Fruit fly (Drosophila melanogaster) whole organism, embryonic: Measurements from ENCODE around the gene CG31493.

Experiments used
- ATbp ChIP-seq: fragments of 200-800 bp; sonication (Bioruptor generic); optimal IDR thresholded peaks from 2 replicates; lab custom pipeline; 2017; ENCODE audit warnings: missing biosample characterization, mild to moderate bottlenecking, missing genetic modification characterization, missing genetic modification reagents
- Aef1 ChIP-seq: fragments of 200-800 bp; sonication (Bioruptor generic); IDR thresholded peaks from 3 replicates; pipeline ENCODE4 v1.3.6; 2022; ENCODE audit warnings: missing biosample characterization, missing genetic modification characterization
- CG12155 ChIP-seq: fragments of 200-800 bp; sonication (Bioruptor generic); optimal IDR thresholded peaks from 3 replicates; lab custom pipeline; 2016; ENCODE audit warnings: missing biosample characterization, missing genetic modification characterization
- CG12744 ChIP-seq: fragments of 200-800 bp; sonication (Bioruptor generic); optimal IDR thresholded peaks from 2 replicates; lab custom pipeline; 2016; ENCODE audit warnings: missing biosample characterization, missing genetic modification characterization
- CG14014 ChIP-seq: fragments of 200-800 bp; sonication (Bioruptor generic); IDR thresholded peaks from 2 replicates; pipeline ENCODE4 v1.3.6; 2022; ENCODE audit warnings: missing biosample characterization, missing genetic modification characterization
- CG31388 ChIP-seq: fragments of 200-800 bp; sonication (Bioruptor generic); optimal IDR thresholded peaks from 2 replicates; lab custom pipeline; 2016; ENCODE audit warnings: missing biosample characterization, missing genetic modification characterization
- CG4282 ChIP-seq: fragments of 200-800 bp; sonication (Bioruptor generic); optimal IDR thresholded peaks from 2 replicates; lab custom pipeline; 2016; ENCODE audit warnings: missing biosample characterization, missing genetic modification characterization
- CG4404 ChIP-seq: fragments of 200-800 bp; sonication (Bioruptor generic); IDR thresholded peaks from 2 replicates; pipeline ENCODE4 v1.3.6; 2022; ENCODE audit warnings: missing biosample characterization, missing genetic modification characterization
- CG4730 ChIP-seq: fragments of 200-800 bp; sonication (Bioruptor generic); IDR thresholded peaks from 2 replicates; pipeline ENCODE4 v1.3.6; 2022; ENCODE audit warnings: missing biosample characterization, missing genetic modification characterization
- CG8388 ChIP-seq: fragments of 200-800 bp; sonication (Bioruptor generic); optimal IDR thresholded peaks from 2 replicates; lab custom pipeline; 2019; ENCODE audit warnings: missing biosample characterization, mild to moderate bottlenecking, missing genetic modification characterization, moderate library complexity
- CG9797 ChIP-seq: fragments of 200-800 bp; sonication (Bioruptor generic); optimal IDR thresholded peaks from 3 replicates; lab custom pipeline; 2018; ENCODE audit warnings: missing biosample characterization, mild to moderate bottlenecking, missing genetic modification characterization
- CrebB ChIP-seq: fragments of 200-800 bp; sonication (Bioruptor generic); optimal IDR thresholded peaks from 3 replicates; lab custom pipeline; 2018; ENCODE audit warnings: missing biosample characterization, mild to moderate bottlenecking, missing genetic modification characterization
- D ChIP-seq, 2 experiments: fragments of 200-800 bp in 1 of 2; fragments of >200 bp in 1 of 2; sonication (Bioruptor generic) in 1 of 2; optimal IDR thresholded peaks; 2 replicates in 1 of 2; 3 replicates in 1 of 2; lab custom pipeline; 2017; ENCODE audit warnings: mild to moderate bottlenecking in 1 of 2, missing biosample characterization in 1 of 2, missing genetic modification characterization in 1 of 2, missing genetic modification reagents in 1 of 2
- Dek ChIP-seq: fragments of 200-800 bp; sonication (Bioruptor generic); optimal IDR thresholded peaks from 3 replicates; lab custom pipeline; 2019; ENCODE audit warnings: missing biosample characterization, mild to moderate bottlenecking, missing genetic modification characterization, moderate library complexity
- Dref ChIP-seq: fragments of 200-800 bp; sonication (Bioruptor generic); IDR thresholded peaks from 2 replicates; pipeline ENCODE4 v1.3.6; 2022; ENCODE audit warnings: missing biosample characterization, missing genetic modification characterization
- E2f2 ChIP-seq: fragments of 200-800 bp; sonication (Bioruptor generic); IDR thresholded peaks from 2 replicates; pipeline ENCODE4 v1.3.6; 2022; ENCODE audit warnings: missing biosample characterization, missing genetic modification characterization
- Fer2 ChIP-seq: fragments of 200-800 bp; sonication (Bioruptor generic); optimal IDR thresholded peaks from 2 replicates; lab custom pipeline; 2018; ENCODE audit warnings: missing biosample characterization, mild to moderate bottlenecking, missing genetic modification characterization, moderate library complexity
- H2.0 ChIP-seq: fragments of 200-800 bp; sonication (Bioruptor generic); IDR thresholded peaks from 2 replicates; pipeline ENCODE4 v1.3.6; 2022; ENCODE audit warnings: missing biosample characterization, missing genetic modification characterization
- Lpt ChIP-seq: fragments of >200 bp; optimal IDR thresholded peaks from 2 replicates; lab custom pipeline; 2018; ENCODE audit warnings: missing biosample characterization, missing genetic modification characterization
- Optix ChIP-seq: fragments of 200-800 bp; sonication (Bioruptor generic); IDR thresholded peaks from 3 replicates; pipeline ENCODE4 v1.3.6; 2022; ENCODE audit warnings: missing biosample characterization, missing genetic modification characterization
- Rx ChIP-seq: fragments of 200-800 bp; sonication (Bioruptor generic); IDR thresholded peaks from 2 replicates; pipeline ENCODE4 v1.3.6; 2022; ENCODE audit warnings: missing biosample characterization, missing genetic modification characterization
- ac ChIP-seq: fragments of 200-800 bp; sonication (Bioruptor generic); optimal IDR thresholded peaks from 3 replicates; lab custom pipeline; 2017; ENCODE audit warnings: missing biosample characterization, mild to moderate bottlenecking, missing genetic modification characterization
- ase ChIP-seq: fragments of 200-800 bp; sonication (Bioruptor generic); IDR thresholded peaks from 3 replicates; pipeline ENCODE4 v1.3.6; 2022; ENCODE audit warnings: missing biosample characterization, missing genetic modification characterization
- chinmo ChIP-seq: fragments of 200-800 bp; sonication (Bioruptor generic); IDR thresholded peaks from 4 replicates; pipeline ENCODE4 v1.3.6; 2022; ENCODE audit warnings: missing biosample characterization, missing genetic modification characterization; ENCODE audit not compliant: partially characterized antibody
- chn ChIP-seq: fragments of 200-800 bp; sonication (Bioruptor generic); optimal IDR thresholded peaks from 2 replicates; lab custom pipeline; 2016; ENCODE audit warnings: missing biosample characterization, missing genetic modification characterization
- ci ChIP-seq: fragments of 200-800 bp; sonication (Bioruptor generic); IDR thresholded peaks from 3 replicates; pipeline ENCODE4 v1.3.6; 2022; ENCODE audit warnings: missing biosample characterization, missing genetic modification characterization
- dmrt99B ChIP-seq: fragments of 200-800 bp; sonication (Bioruptor generic); optimal IDR thresholded peaks from 2 replicates; lab custom pipeline; 2018; ENCODE audit warnings: missing biosample characterization, mild to moderate bottlenecking, missing genetic modification characterization, moderate library complexity
- en ChIP-seq: fragments of 200-800 bp; sonication (Bioruptor generic); optimal IDR thresholded peaks from 2 replicates; lab custom pipeline; 2016; ENCODE audit warnings: missing biosample characterization, missing genetic modification characterization
- gem ChIP-seq: fragments of 200-800 bp; sonication (Bioruptor generic); optimal IDR thresholded peaks from 2 replicates; lab custom pipeline; 2019; ENCODE audit warnings: missing biosample characterization, mild to moderate bottlenecking, missing genetic modification characterization, moderate library complexity
- grn ChIP-seq: fragments of 200-800 bp; sonication (Bioruptor generic); optimal IDR thresholded peaks from 3 replicates; lab custom pipeline; 2017; ENCODE audit warnings: missing biosample characterization, missing genetic modification characterization
- gsb ChIP-seq: fragments of 200-800 bp; sonication (Bioruptor generic); IDR thresholded peaks from 2 replicates; pipeline ENCODE4 v1.3.6; 2022; ENCODE audit warnings: missing biosample characterization, missing genetic modification characterization
- ham ChIP-seq: fragments of 200-800 bp; sonication (Bioruptor generic); IDR thresholded peaks from 2 replicates; pipeline ENCODE4 v1.3.6; 2022; ENCODE audit warnings: missing biosample characterization, missing genetic modification characterization
- jing ChIP-seq: fragments of 200-800 bp; sonication (Bioruptor generic); optimal IDR thresholded peaks from 2 replicates; lab custom pipeline; 2018; ENCODE audit warnings: missing biosample characterization, mild to moderate bottlenecking, missing genetic modification characterization
- knrl ChIP-seq: fragments of 200-800 bp; sonication (Bioruptor generic); IDR thresholded peaks from 3 replicates; pipeline ENCODE4 v1.3.6; 2022; ENCODE audit warnings: missing biosample characterization, missing genetic modification characterization; ENCODE audit not compliant: partially characterized antibody
- lbe ChIP-seq: fragments of 200-800 bp; sonication (Bioruptor generic); optimal IDR thresholded peaks from 2 replicates; lab custom pipeline; 2016; ENCODE audit warnings: missing biosample characterization, mild to moderate bottlenecking, missing genetic modification characterization
- lola ChIP-seq, 3 experiments: fragments of >200 bp in 2 of 3; fragments of 200-800 bp in 1 of 3; sonication (Bioruptor generic) in 1 of 3; optimal IDR thresholded peaks; 2 replicates each; lab custom pipeline; 2017 to 2019; ENCODE audit warnings: missing biosample characterization in 3 of 3, missing genetic modification characterization in 3 of 3, mild to moderate bottlenecking in 1 of 3, moderate library complexity in 1 of 3
- nerfin-1 ChIP-seq: fragments of 200-800 bp; sonication (Bioruptor generic); optimal IDR thresholded peaks from 3 replicates; lab custom pipeline; 2019; ENCODE audit warnings: missing biosample characterization, mild to moderate bottlenecking, missing genetic modification characterization, moderate library complexity
- pho ChIP-seq: fragments of 200-800 bp; sonication (Bioruptor generic); optimal IDR thresholded peaks from 2 replicates; lab custom pipeline; 2016; ENCODE audit warnings: missing biosample characterization, missing genetic modification characterization
- prd ChIP-seq, 3 experiments: fragments of >200 bp in 2 of 3; fragments of 200-800 bp in 1 of 3; sonication (Bioruptor generic) in 1 of 3; optimal IDR thresholded peaks in 2 of 3; IDR thresholded peaks in 1 of 3; 2 replicates in 2 of 3; 3 replicates in 1 of 3; pipeline versions ENCODE4 v1.3.6 to Lab custom; 2017 to 2022; ENCODE audit warnings: missing biosample characterization in 1 of 3, missing genetic modification characterization in 1 of 3
- ro ChIP-seq: fragments of 200-800 bp; sonication (Bioruptor generic); IDR thresholded peaks from 2 replicates; pipeline ENCODE4 v1.3.6; 2022; ENCODE audit warnings: missing biosample characterization, missing genetic modification characterization
- row ChIP-seq: fragments of 200-800 bp; sonication (Bioruptor generic); IDR thresholded peaks from 3 replicates; pipeline ENCODE4 v1.3.6; 2022; ENCODE audit warnings: missing biosample characterization, missing genetic modification characterization
- sc ChIP-seq, 3 experiments: fragments of >200 bp in 2 of 3; fragments of 200-800 bp in 1 of 3; sonication (Bioruptor generic) in 1 of 3; optimal IDR thresholded peaks; 2 replicates in 2 of 3; 3 replicates in 1 of 3; lab custom pipeline; 2017; ENCODE audit warnings: mild to moderate bottlenecking in 1 of 3, missing biosample characterization in 1 of 3, missing genetic modification characterization in 1 of 3, missing genetic modification reagents in 1 of 3
- seq ChIP-seq: fragments of 200-800 bp; sonication (Bioruptor generic); IDR thresholded peaks from 2 replicates; pipeline ENCODE4 v1.3.6; 2022; ENCODE audit warnings: missing biosample characterization, missing genetic modification characterization
- stc ChIP-seq: fragments of 200-800 bp; sonication (Bioruptor generic); IDR thresholded peaks from 2 replicates; pipeline ENCODE4 v1.3.6; 2022; ENCODE audit warnings: missing biosample characterization, missing genetic modification characterization
- tio ChIP-seq: fragments of 200-800 bp; sonication (Bioruptor generic); optimal IDR thresholded peaks from 2 replicates; lab custom pipeline; 2017; ENCODE audit warnings: missing biosample characterization, missing genetic modification characterization, inconsistent platforms
- tx ChIP-seq: fragments of 200-800 bp; sonication (Bioruptor generic); optimal IDR thresholded peaks from 2 replicates; lab custom pipeline; 2016; ENCODE audit warnings: missing biosample characterization, missing genetic modification characterization
- zfh1 ChIP-seq: fragments of 200-800 bp; sonication (Bioruptor generic); IDR thresholded peaks from 3 replicates; pipeline ENCODE4 v1.3.6; 2022; ENCODE audit warnings: missing biosample characterization, missing genetic modification characterization

The CG31493 gene

dm6 chr3R:7142580-7142979 lies 11.2 kb downstream of the CG31493 start:
- TF ChIP-seq Rx (GFP tag; lab: Robert Waterston, UW), result 0 out of 2 replicates have a peak, but pooled peaks have one; percentile 6
- peak; percentile 70 for TF ChIP-seq grn
- TF ChIP-seq row (GFP tag; lab: Robert Waterston, UW), result no peak

- TF ChIP-seq Fer2 (tag; lab: Kevin White, UChicago), result peak; percentile 8
- peak; percentile 51; the same call in 2 of the 3 replicates for TF ChIP-seq knrl (GFP tag; lab: Robert Waterston, UW)
- no peak for TF ChIP-seq dmrt99B
- TF ChIP-seq Aef1 (GFP tag; lab: Robert Waterston, UW), result peak; percentile 38; the same call in 2 of the 3 replicates
- TF ChIP-seq Dref (GFP tag; lab: Robert Waterston, UW), result peak; percentile 50; the same call in 1 of the 2 replicates
- TF ChIP-seq prd (optimal IDR thresholded peaks at IDR 0.05; lab: Kevin White, UChicago), result no peak
- peak; percentile 73 for TF ChIP-seq prd (GFP tag; IDR thresholded peaks at IDR 0.05; lab: Robert Waterston, UW)
- TF ChIP-seq chn (GFP tag; lab: Kevin White, UChicago), result peak; percentile 81
- no peak for TF ChIP-seq CG4730
- peak; percentile 14 for TF ChIP-seq CrebB (tag; lab: Kevin White, UChicago)
- peak; percentile 22; the same call in 1 of the 2 replicates for TF ChIP-seq seq (GFP tag; lab: Robert Waterston, UW)
- peak; percentile 96 for TF ChIP-seq nerfin-1 (tag; lab: Kevin White, UChicago)
- no peak for TF ChIP-seq ase (GFP tag; lab: Robert Waterston, UW)
- no peak for TF ChIP-seq sc (optimal IDR thresholded peaks at IDR 0.05; lab: Kevin White, UChicago)
- no peak for TF ChIP-seq sc (GFP tag; optimal IDR thresholded peaks at IDR 0.05; lab: Kevin White, UChicago)
- TF ChIP-seq D (optimal IDR thresholded peaks at IDR 0.05; lab: Kevin White, UChicago), result no peak
- TF ChIP-seq D (GFP tag; optimal IDR thresholded peaks at IDR 0.05; lab: Kevin White, UChicago), result peak; percentile 10
- TF ChIP-seq CG14014 (GFP tag; lab: Robert Waterston, UW), result peak; percentile 40; the same call in 1 of the 2 replicates
- TF ChIP-seq zfh1 (GFP tag; lab: Robert Waterston, UW), result peak; percentile 88
- no peak for TF ChIP-seq CG4404 (GFP tag; lab: Robert Waterston, UW)
- peak; percentile 16; the same call in 1 of the 2 replicates for TF ChIP-seq stc
- TF ChIP-seq CG12155 (GFP tag; lab: Kevin White, UChicago), result peak; percentile 86
- peak; percentile 59 for TF ChIP-seq en (GFP tag; lab: Kevin White, UChicago)
- TF ChIP-seq lola (GFP tag; optimal IDR thresholded peaks at IDR 0.05; lab: Kevin White, UChicago), result peak in 1 of 3 experiments; percentile 33
- peak; percentile 100 for TF ChIP-seq E2f2 (GFP tag; lab: Robert Waterston, UW)
- no peak for TF ChIP-seq lbe (GFP tag; lab: Kevin White, UChicago)
- peak; percentile 53 for TF ChIP-seq ATbp (GFP tag; lab: Kevin White, UChicago)
- peak; percentile 86 for TF ChIP-seq ci
- no peak for TF ChIP-seq Optix (GFP tag; lab: Robert Waterston, UW)
- TF ChIP-seq CG9797, result peak; percentile 39
- TF ChIP-seq CG12744 (GFP tag; lab: Kevin White, UChicago), result peak; percentile 49
- TF ChIP-seq chinmo (GFP tag; lab: Robert Waterston, UW), result no peak
- TF ChIP-seq ham (GFP tag; lab: Robert Waterston, UW), result no peak
- no peak for TF ChIP-seq ac (GFP tag; lab: Kevin White, UChicago)
- TF ChIP-seq tio (GFP tag; lab: Kevin White, UChicago), result no peak
- peak; percentile 70 for TF ChIP-seq gem (tag; lab: Kevin White, UChicago)
- no peak for TF ChIP-seq Lpt (GFP tag; lab: Kevin White, UChicago)
- TF ChIP-seq H2.0, result peak; percentile 61; the same call in 1 of the 2 replicates
- peak; percentile 76 for TF ChIP-seq CG4282 (GFP tag; lab: Kevin White, UChicago)
- TF ChIP-seq pho, result peak; percentile 78
- TF ChIP-seq gsb (GFP tag; lab: Robert Waterston, UW), result no peak
- TF ChIP-seq jing (GFP tag; lab: Kevin White, UChicago), result no peak
- TF ChIP-seq CG8388 (GFP tag; lab: Kevin White, UChicago), result peak; percentile 31
- TF ChIP-seq CG31388 (GFP tag; lab: Kevin White, UChicago), result peak; percentile 21
- peak; percentile 81 for TF ChIP-seq tx (GFP tag; lab: Kevin White, UChicago)
- no peak for TF ChIP-seq ro
- TF ChIP-seq Dek (tag; lab: Kevin White, UChicago), result no peak
Observed at dm6 chr3R:7144245-7144904, 13.0 kb downstream of the CG31493 start, which contains the start of the genes CG14610 and CG2656. Gene CG14610 (minus strand): TSS chr3R:7144295. Gene CG2656 (plus strand): TSS chr3R:7144724.
